Worm (Caenorhabditis elegans): ENCODE results near the gene Y116A8C.27.
A peak's percentile ranks its signal among the peaks of the same experiment; 100 is the strongest.
"Not testable (repeated sequence)": the region's sequence is repeated elsewhere in the genome, so short reads cannot be mapped to it uniquely, and the experiment has no call there.

The Y116A8C.27 gene

DNA sequence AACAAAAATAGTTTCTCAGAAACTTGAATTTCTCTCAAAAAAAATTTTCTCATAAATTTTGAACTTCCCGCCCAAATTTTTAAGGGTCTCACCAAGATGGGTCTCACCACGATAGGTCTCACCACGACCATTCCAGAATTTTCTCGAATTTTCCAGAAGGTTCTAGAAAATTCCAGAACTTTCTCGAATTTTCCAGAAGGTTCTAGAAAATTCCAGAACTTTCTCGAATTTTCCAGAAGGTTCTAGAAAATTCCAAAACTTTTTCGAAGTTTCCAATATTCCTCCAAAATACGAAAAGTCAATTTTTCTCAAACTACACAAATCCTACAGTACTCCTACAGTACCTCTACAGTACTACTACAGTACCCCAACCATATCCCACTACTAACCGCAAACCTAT is 20.1 kb downstream of the Y116A8C.27 start:
- TF ChIP-seq flt-1 (GFP tag; IDR thresholded peaks at IDR 0.05) = peak; percentile 67; the same call in 1 of the 2 replicates

DNA sequence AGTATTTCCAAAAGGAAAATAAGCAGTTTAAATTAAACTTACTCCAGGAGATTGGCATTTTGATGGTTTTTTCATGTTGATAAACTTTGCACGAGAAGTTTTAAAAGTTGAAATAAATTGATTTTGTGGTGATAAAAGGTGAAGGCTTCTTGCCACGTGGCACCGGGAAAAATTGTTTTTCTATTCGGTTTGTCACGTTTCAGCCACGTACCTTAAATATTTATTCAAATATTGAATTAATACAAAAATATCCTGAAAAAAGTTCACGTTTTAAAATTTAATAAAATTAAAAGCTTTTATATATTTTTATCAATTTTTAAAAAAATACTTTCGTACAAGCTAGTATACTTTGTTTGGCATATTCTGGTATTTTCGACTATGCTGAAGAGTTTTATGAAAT is 25.3 kb downstream of the Y116A8C.27 start, which contains the start of gene Y116A8C.24:
TSS of gene Y116A8C.24 (minus strand) at position 101 of the 400 bp plus-strand sequence.
- not testable (repeated sequence) for TF ChIP-seq klf-2 (GFP tag; conservative IDR thresholded peaks at IDR 0.05); tab-1 (GFP tag; IDR thresholded peaks at IDR 0.05); flt-1 (GFP tag; IDR thresholded peaks at IDR 0.05)

DNA sequence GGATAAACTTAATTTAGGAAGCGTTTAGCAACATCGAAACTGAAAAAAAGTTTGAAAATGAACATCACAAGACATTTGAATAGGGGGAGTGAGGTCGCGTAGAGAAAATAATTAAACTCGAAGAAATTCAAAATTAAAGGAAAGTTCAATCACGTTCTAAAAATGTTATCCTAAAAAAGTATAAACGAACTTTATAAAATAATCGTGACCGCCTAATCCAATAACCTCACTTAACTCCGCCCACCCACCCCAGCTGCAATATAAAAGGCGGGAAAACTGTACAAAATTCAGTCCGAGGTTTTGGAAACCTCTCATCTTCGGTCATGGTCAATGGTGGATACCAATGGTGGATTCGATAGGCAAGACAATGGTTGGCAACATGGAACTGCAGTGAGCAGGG is 31.1 kb downstream of the Y116A8C.27 start, which contains the start of gene Y116A8C.465:
TSS of gene Y116A8C.465 (plus strand) at position 301 of the 400 bp plus-strand sequence.
- TF ChIP-seq T22C8.4 (GFP tag; IDR thresholded peaks at IDR 0.05); tab-1 (GFP tag; IDR thresholded peaks at IDR 0.05); cog-1 (tag; optimal IDR thresholded peaks at IDR 0.05): not testable (repeated sequence)

DNA sequence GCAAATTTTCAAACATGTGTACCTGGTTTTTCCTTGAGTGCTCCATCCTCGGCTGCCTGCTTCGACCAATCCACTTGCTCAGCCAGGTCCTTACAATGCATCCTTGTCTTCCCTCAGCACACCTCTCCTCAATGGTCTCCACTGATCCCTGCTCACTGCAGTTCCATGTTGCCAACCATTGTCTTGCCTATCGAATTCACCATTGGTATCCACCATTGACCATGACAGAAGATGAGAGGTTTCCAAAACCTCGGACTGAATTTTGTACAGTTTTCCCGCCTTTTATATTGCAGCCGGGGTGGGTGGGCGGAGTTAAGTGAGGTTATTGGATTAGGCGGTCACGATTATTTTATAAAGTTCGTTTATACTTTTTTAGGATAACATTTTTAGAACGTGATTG is 32.4 kb downstream of the Y116A8C.27 start, which contains the start of gene Y116A8C.467:
TSS of gene Y116A8C.467 (minus strand) at position 101 of the 400 bp plus-strand sequence.
- TF ChIP-seq ref-1 (GFP tag; conservative IDR thresholded peaks at IDR 0.05); med-1 (GFP tag; optimal IDR thresholded peaks at IDR 0.05; ENCODE audit: insufficient read depth); cog-1 (tag; optimal IDR thresholded peaks at IDR 0.05): not testable (repeated sequence)

DNA sequence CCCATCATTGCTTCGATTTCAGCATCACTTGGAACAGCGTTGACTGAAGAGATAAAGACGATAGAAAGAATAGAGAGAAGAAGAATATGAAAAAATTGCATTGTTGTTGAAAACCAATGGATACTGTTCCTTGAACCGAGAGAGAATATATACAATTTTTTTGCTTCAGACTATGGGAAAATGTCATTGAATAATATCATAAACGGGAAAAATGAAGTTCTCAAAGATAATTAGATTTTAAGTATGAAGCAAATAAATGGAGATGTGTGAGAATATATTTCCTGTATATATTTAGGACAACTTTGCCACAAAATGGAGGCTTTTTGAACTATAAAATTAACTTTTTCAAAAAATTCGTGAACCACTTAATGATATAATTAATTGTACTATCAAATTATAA is 38.0 kb downstream of the Y116A8C.27 start, which contains the start of gene Y116A8C.44:
TSS of gene Y116A8C.44 (minus strand) at position 101 of the 400 bp plus-strand sequence.
- no peak for TF ChIP-seq cog-1 (tag; optimal IDR thresholded peaks at IDR 0.05)
- TF ChIP-seq T22C8.4 (GFP tag; IDR thresholded peaks at IDR 0.05) = no peak
- no peak for TF ChIP-seq ztf-23 (GFP tag; IDR thresholded peaks at IDR 0.05)
- TF ChIP-seq klf-2 (GFP tag; conservative IDR thresholded peaks at IDR 0.05) = no peak
- TF ChIP-seq ref-1 (GFP tag; conservative IDR thresholded peaks at IDR 0.05) = no peak
- TF ChIP-seq ztf-29 (GFP tag; IDR thresholded peaks at IDR 0.05) = no peak
- TF ChIP-seq med-1 (GFP tag; optimal IDR thresholded peaks at IDR 0.05; ENCODE audit: insufficient read depth) = no peak
- no peak for TF ChIP-seq flt-1 (GFP tag; IDR thresholded peaks at IDR 0.05)
- TF ChIP-seq tab-1 (GFP tag; IDR thresholded peaks at IDR 0.05) = no peak

DNA sequence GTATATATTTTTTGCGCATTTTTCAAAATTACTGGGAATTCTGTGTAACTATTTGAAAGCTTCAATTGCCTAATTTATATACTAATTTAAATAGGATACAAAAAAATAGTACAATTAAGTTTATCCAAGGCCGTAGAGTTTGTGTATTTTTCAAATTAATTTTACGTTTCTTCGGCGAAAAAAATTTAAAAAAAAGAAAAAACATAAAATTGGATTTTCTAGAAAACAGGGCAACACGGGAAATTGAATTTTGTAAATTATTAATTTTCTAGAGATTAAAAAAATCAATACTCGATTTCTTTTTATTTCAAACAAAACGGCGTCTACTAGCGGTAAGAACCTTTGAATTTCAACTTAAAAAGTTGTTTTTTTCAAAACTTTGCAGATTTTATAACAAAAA is 42.8 kb downstream of the Y116A8C.27 start, which contains the start of gene Y116A8C.23:
TSS of gene Y116A8C.23 (plus strand) at position 301 of the 400 bp plus-strand sequence.
- no peak for TF ChIP-seq ref-1 (GFP tag; conservative IDR thresholded peaks at IDR 0.05)

DNA sequence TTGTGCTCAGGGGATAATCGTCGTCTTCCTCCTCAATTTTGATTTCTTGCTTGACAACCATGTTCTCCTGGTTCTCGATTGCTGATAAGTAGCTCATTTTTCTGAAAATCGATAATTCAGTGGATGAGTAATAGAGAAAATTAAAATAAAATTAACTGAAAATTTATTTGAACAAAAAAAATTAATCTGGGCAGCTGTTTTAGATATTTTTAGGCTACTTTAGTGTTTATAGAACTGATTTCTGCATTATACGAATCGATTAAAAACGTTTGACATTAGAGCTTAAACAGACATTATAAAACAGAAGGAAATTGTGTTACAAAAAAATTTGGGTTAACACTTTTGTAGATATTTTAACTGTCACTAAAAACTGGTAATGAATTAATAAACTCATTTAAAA is 47.8 kb downstream of the Y116A8C.27 start, which contains the start of gene athp-3:
TSS of gene athp-3 (minus strand) at position 101 of the 400 bp plus-strand sequence.
- no peak for TF ChIP-seq tab-1 (GFP tag; IDR thresholded peaks at IDR 0.05)
- no peak for TF ChIP-seq ztf-29 (GFP tag; IDR thresholded peaks at IDR 0.05)
- TF ChIP-seq klf-2 (GFP tag; conservative IDR thresholded peaks at IDR 0.05) = no peak
- no peak for TF ChIP-seq flt-1 (GFP tag; IDR thresholded peaks at IDR 0.05)
- TF ChIP-seq T22C8.4 (GFP tag; IDR thresholded peaks at IDR 0.05) = no peak
- no peak for TF ChIP-seq ref-1 (GFP tag; conservative IDR thresholded peaks at IDR 0.05)
- TF ChIP-seq ztf-23 (GFP tag; IDR thresholded peaks at IDR 0.05) = no peak
- no peak for TF ChIP-seq med-1 (GFP tag; optimal IDR thresholded peaks at IDR 0.05; ENCODE audit: insufficient read depth)
- TF ChIP-seq cog-1 (tag; optimal IDR thresholded peaks at IDR 0.05) = no peak

DNA sequence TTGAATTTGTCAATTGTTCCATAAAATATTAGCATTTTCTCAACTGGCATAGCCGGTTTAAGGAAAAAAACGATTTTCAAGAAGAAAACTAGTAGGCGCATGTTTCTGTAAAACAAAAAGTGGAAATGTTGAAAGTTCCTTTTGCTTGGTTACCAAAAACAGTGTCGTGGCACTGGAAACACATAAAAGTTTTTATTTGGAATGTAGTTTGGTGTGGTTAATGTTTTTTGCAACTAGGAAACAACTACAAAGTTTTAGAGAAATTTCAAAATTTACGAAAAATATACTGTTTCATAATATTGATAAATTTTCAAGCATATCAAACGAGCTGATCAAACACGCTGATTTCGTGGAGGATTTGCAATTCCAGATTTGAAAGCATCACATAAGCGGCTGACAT is 50.4 kb downstream of the Y116A8C.27 start, which contains the start of gene clec-195:
TSS of gene clec-195 (minus strand) at position 101 of the 400 bp plus-strand sequence.
- TF ChIP-seq klf-2 (GFP tag; conservative IDR thresholded peaks at IDR 0.05) (no peak), ztf-23 (GFP tag; IDR thresholded peaks at IDR 0.05) (no peak), ref-1 (GFP tag; conservative IDR thresholded peaks at IDR 0.05) (no peak), flt-1 (GFP tag; IDR thresholded peaks at IDR 0.05) (no peak), tab-1 (GFP tag; IDR thresholded peaks at IDR 0.05) (no peak), ztf-29 (GFP tag; IDR thresholded peaks at IDR 0.05) (no peak)
